Worm (Caenorhabditis elegans): ENCODE measurements around the gene srt-16.

- no peak for TF ChIP-seq pha-4 (tag; optimal IDR thresholded peaks at IDR 0.05)
- no peak for TF ChIP-seq pqm-1 (tag; optimal IDR thresholded peaks at IDR 0.05)
- TF ChIP-seq unc-62 (GFP tag; optimal IDR thresholded peaks at IDR 0.05): no peak
- TF ChIP-seq ZK546.5 (tag; optimal IDR thresholded peaks at IDR 0.05): no peak
- TF ChIP-seq nhr-23 (tag; optimal IDR thresholded peaks at IDR 0.05): no peak
- TF ChIP-seq nhr-11 (tag; optimal IDR thresholded peaks at IDR 0.05): no peak
- TF ChIP-seq nhr-76 (tag; optimal IDR thresholded peaks at IDR 0.05): no peak
- TF ChIP-seq fkh-2 (tag; optimal IDR thresholded peaks at IDR 0.05): no peak
- no peak for TF ChIP-seq elt-3 (tag; optimal IDR thresholded peaks at IDR 0.05)
- no peak for TF ChIP-seq nhr-12 (tag; optimal IDR thresholded peaks at IDR 0.05)
Measured at ce11 chrV:3038058-3038457, 26.3 kb downstream of the srt-16 start.
